Fruit fly (Drosophila melanogaster): ENCODE results near the gene CG31198.

Gene CG31198

DNA sequence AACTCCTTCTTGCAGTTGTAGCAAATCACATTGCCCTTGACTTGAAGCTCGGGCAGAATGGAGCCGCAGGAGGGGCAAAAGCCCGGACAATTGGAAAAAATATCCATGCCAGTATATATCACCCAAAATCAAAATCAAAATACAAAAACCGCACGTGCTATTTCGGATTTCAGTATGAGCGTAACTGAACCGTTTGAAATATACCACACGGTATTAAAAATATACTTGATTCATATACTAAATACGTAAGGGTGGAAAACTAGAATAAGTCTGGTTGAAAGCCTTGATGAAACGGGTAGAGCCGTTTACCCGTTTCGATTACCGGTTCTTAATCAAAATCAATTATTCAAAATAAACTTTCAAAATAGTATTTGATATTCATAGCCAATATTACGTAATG lies 23.5 kb downstream of the CG31198 start, which contains the start of gene Polr1H (continued):
- TF ChIP-seq CG11504 (tag; optimal IDR thresholded peaks at IDR 0.05) (peak; percentile 75), Myb (GFP tag; optimal IDR thresholded peaks at IDR 0.05) (peak; percentile 78), MESR4 (GFP tag; optimal IDR thresholded peaks at IDR 0.05) (peak; percentile 61), sens (GFP tag) (peak; percentile 90), CG4617 (GFP tag; optimal IDR thresholded peaks at IDR 0.05; ENCODE audit: borderline replicate concordance) (peak; percentile 23), sc (optimal IDR thresholded peaks at IDR 0.05) (no peak), sc (GFP tag; optimal IDR thresholded peaks at IDR 0.05) (no peak), Awh (GFP tag; IDR thresholded peaks at IDR 0.05) (no peak), CG31224 (GFP tag; IDR thresholded peaks at IDR 0.05) (no peak), CG5245 (GFP tag; optimal IDR thresholded peaks at IDR 0.05) (no peak), BEAF-32 (GFP tag; optimal IDR thresholded peaks at IDR 0.05) (peak; percentile 31), cwo (GFP tag; optimal IDR thresholded peaks at IDR 0.05) (peak; percentile 91), CG31365 (tag; optimal IDR thresholded peaks at IDR 0.05) (no peak), knrl (GFP tag; IDR thresholded peaks at IDR 0.05; ENCODE audit: partially characterized antibody) (peak; percentile 8; the same call in 1 of the 3 replicates), Hmr (GFP tag; optimal IDR thresholded peaks at IDR 0.05) (peak; percentile 29), gfzf (GFP tag; optimal IDR thresholded peaks at IDR 0.05) (peak; percentile 96), CG10462 (GFP tag; optimal IDR thresholded peaks at IDR 0.05) (no peak), CG11247 (GFP tag; IDR thresholded peaks at IDR 0.05) (no peak), CG15514 (GFP tag; optimal IDR thresholded peaks at IDR 0.05) (peak; percentile 91), nmo (GFP tag; optimal IDR thresholded peaks at IDR 0.05) (peak; percentile 26), MBD-R2 (GFP tag; IDR thresholded peaks at IDR 0.05) (peak; percentile 49; the same call in 1 of the 2 replicates), CTCF (GFP tag; optimal IDR thresholded peaks at IDR 0.05) (peak; percentile 24), CG33213 (GFP tag; optimal IDR thresholded peaks at IDR 0.05) (no peak), slbo (GFP tag; IDR thresholded peaks at IDR 0.05) (no peak), Med (GFP tag) (peak; percentile 68), HmgZ (tag; optimal IDR thresholded peaks at IDR 0.05) (peak; percentile 44)

dm6 chr3R:21780086-21780485 lies 26.0 kb downstream of the CG31198 start:
- peak; percentile 29; the same call in 1 of the 2 replicates for TF ChIP-seq vvl (GFP tag; IDR thresholded peaks at IDR 0.05)
- TF ChIP-seq Awh (GFP tag; IDR thresholded peaks at IDR 0.05) = peak; percentile 46; the same call in 1 of the 2 replicates
- TF ChIP-seq Hr39 (optimal IDR thresholded peaks at IDR 0.05) = no peak
- TF ChIP-seq sens (GFP tag) = peak; percentile 71

DNA sequence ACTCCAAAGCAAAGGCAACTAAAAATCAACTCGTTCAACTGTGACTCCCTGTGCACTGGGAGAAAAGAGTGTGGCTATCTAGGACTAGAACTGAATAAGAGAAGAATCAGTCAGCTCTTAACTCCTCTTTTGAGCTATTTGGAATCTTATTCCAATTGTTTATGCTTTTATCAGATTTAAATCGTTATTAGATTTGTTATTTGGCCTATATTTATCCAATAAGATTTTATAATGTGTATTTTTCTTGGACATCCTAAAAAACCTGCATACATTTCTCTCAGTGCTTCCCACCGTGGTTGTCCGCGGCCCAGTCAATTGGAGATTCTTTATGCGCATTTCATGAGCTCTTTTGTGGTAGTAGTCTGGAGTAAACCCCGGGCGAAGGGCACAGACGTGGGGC lies 27.3 kb downstream of the CG31198 start:
- no peak for TF ChIP-seq CG5953 (GFP tag; IDR thresholded peaks at IDR 0.05)
- TF ChIP-seq da (GFP tag; optimal IDR thresholded peaks at IDR 0.05) = no peak
- no peak for TF ChIP-seq CkIIα-i1 (GFP tag; IDR thresholded peaks at IDR 0.05)
- TF ChIP-seq CG4707 (GFP tag; optimal IDR thresholded peaks at IDR 0.05) = no peak
- peak; percentile 47 for TF ChIP-seq tap (tag; optimal IDR thresholded peaks at IDR 0.05)
- no peak for TF ChIP-seq cato (GFP tag; optimal IDR thresholded peaks at IDR 0.05; ENCODE audit: borderline replicate concordance)
- TF ChIP-seq CG1233 (GFP tag; optimal IDR thresholded peaks at IDR 0.05) = peak; percentile 35
- TF ChIP-seq az2 (GFP tag; optimal IDR thresholded peaks at IDR 0.05) = peak; percentile 63
- no peak for TF ChIP-seq Trl (optimal IDR thresholded peaks at IDR 0.05)
- TF ChIP-seq Trl (GFP tag; optimal IDR thresholded peaks at IDR 0.05) = peak; percentile 68
- peak; percentile 74 for TF ChIP-seq seq (GFP tag; IDR thresholded peaks at IDR 0.05)
- peak; percentile 78 for TF ChIP-seq CG11504 (tag; optimal IDR thresholded peaks at IDR 0.05)
- peak; percentile 20 for TF ChIP-seq CG1792 (GFP tag; optimal IDR thresholded peaks at IDR 0.05)
- no peak for TF ChIP-seq TFAM (GFP tag; optimal IDR thresholded peaks at IDR 0.05)
- no peak for TF ChIP-seq gcm2 (GFP tag; optimal IDR thresholded peaks at IDR 0.05)
- TF ChIP-seq her (GFP tag; optimal IDR thresholded peaks at IDR 0.05) = peak; percentile 3
- TF ChIP-seq tx (GFP tag; optimal IDR thresholded peaks at IDR 0.05) = peak; percentile 70
- peak; percentile 35 for TF ChIP-seq Usf (GFP tag; optimal IDR thresholded peaks at IDR 0.05)
- TF ChIP-seq CG42726 (GFP tag; IDR thresholded peaks at IDR 0.05; ENCODE audit: partially characterized antibody) = no peak
- peak; percentile 56 for TF ChIP-seq CG12659 (GFP tag; optimal IDR thresholded peaks at IDR 0.05)
- no peak for TF ChIP-seq kah (GFP tag; optimal IDR thresholded peaks at IDR 0.05)
- TF ChIP-seq sd (tag; optimal IDR thresholded peaks at IDR 0.05) = no peak
- peak; percentile 18 for TF ChIP-seq org-1 (GFP tag; optimal IDR thresholded peaks at IDR 0.05)
- TF ChIP-seq sug (tag; optimal IDR thresholded peaks at IDR 0.05) = peak; percentile 17

All from whole organism, embryonic.